Worm (Caenorhabditis elegans) whole organism, midembryonic: ENCODE results near the gene T16H12.2.

ENCODE experiments used
- T22C8.4 ChIP-seq: fragments of 200-800 bp; sonication (Bioruptor generic); IDR thresholded peaks from 2 replicates; pipeline ENCODE4 v1.3.6; 2022; ENCODE audit warnings: missing genetic modification characterization, missing compliant biosample characterization
- cog-1 ChIP-seq: sonication (generic microtip); optimal IDR thresholded peaks from 2 replicates; lab custom pipeline; 2016; ENCODE audit warnings: missing genetic modification characterization, missing compliant biosample characterization
- flt-1 ChIP-seq: fragments of 200-800 bp; sonication (Bioruptor generic); IDR thresholded peaks from 2 replicates; pipeline ENCODE4 v1.3.6; 2022; ENCODE audit warnings: missing genetic modification characterization, missing compliant biosample characterization
- klf-2 ChIP-seq: fragments of 200-800 bp; sonication (Bioruptor generic); conservative IDR thresholded peaks from 2 replicates; pipeline ENCODE4 v1.3.6; 2022; ENCODE audit warnings: missing genetic modification reagents, missing genetic modification characterization, missing compliant biosample characterization
- ztf-23 ChIP-seq: fragments of 200-800 bp; sonication (Bioruptor generic); IDR thresholded peaks from 2 replicates; pipeline ENCODE4 v1.3.6; 2022; ENCODE audit warnings: missing genetic modification reagents, missing genetic modification characterization, missing compliant biosample characterization
- ztf-29 ChIP-seq: fragments of 200-800 bp; sonication (Bioruptor generic); IDR thresholded peaks from 2 replicates; pipeline ENCODE4 v1.3.6; 2022; ENCODE audit warnings: missing genetic modification reagents, missing genetic modification characterization, missing compliant biosample characterization

- no peak for TF ChIP-seq ztf-23 (GFP tag; lab: Robert Waterston, UW)
- TF ChIP-seq ztf-29 (GFP tag; lab: Robert Waterston, UW), result no peak
- TF ChIP-seq flt-1 (GFP tag; lab: Robert Waterston, UW), result no peak
- TF ChIP-seq cog-1, result no peak
- no peak for TF ChIP-seq klf-2 (GFP tag; lab: Robert Waterston, UW)
- TF ChIP-seq T22C8.4 (GFP tag; lab: Robert Waterston, UW), result no peak
Observed at ce11 chrIII:10083242-10083641, 2.8 kb upstream of the T16H12.2 start, which contains the start of gene T16H12.3.
